Worm (Caenorhabditis elegans) whole organism, young adult: ENCODE results near the gene daf-22.

ENCODE experiments used
- C06A6.2 ChIP-seq: fragments of 200-800 bp; sonication (Bioruptor generic); conservative IDR thresholded peaks from 2 replicates; pipeline ENCODE4 v1.3.6; 2022; ENCODE audit warnings: missing genetic modification characterization, missing compliant biosample characterization
- F22D6.2 ChIP-seq: sonication (generic microtip); optimal IDR thresholded peaks from 2 replicates; lab custom pipeline; 2016; ENCODE audit warnings: mild to moderate bottlenecking, missing genetic modification characterization, missing compliant biosample characterization
- F57C9.4 ChIP-seq: sonication (generic microtip); optimal IDR thresholded peaks from 2 replicates; lab custom pipeline; 2017; ENCODE audit warnings: mild to moderate bottlenecking, missing genetic modification characterization, missing compliant biosample characterization
- K12H6.12 ChIP-seq: fragments of 200-800 bp; sonication (Bioruptor generic); optimal IDR thresholded peaks from 2 replicates; lab custom pipeline; 2018; ENCODE audit warnings: mild to moderate bottlenecking, missing genetic modification characterization, missing compliant biosample characterization
- T26A5.8 ChIP-seq: sonication (generic microtip); optimal IDR thresholded peaks from 2 replicates; lab custom pipeline; 2016; ENCODE audit warnings: missing genetic modification characterization, missing compliant biosample characterization
- Y53F4B.3 ChIP-seq: fragments of 200-800 bp; sonication (Bioruptor generic); IDR thresholded peaks from 2 replicates; pipeline ENCODE4 v1.3.6; 2022; ENCODE audit warnings: missing genetic modification reagents, missing genetic modification characterization, missing compliant biosample characterization
- Y79H2A.3 ChIP-seq: fragments of 200-800 bp; sonication (Bioruptor generic); conservative IDR thresholded peaks from 2 replicates; pipeline ENCODE4 v1.3.6; 2022; ENCODE audit warnings: missing genetic modification reagents, missing genetic modification characterization, missing compliant biosample characterization
- ZK185.1 ChIP-seq: sonication (generic microtip); optimal IDR thresholded peaks from 2 replicates; lab custom pipeline; 2016; ENCODE audit warnings: mild to moderate bottlenecking, missing genetic modification characterization, missing compliant biosample characterization; ENCODE audit not compliant: poor library complexity, severe bottlenecking
- akir-1 ChIP-seq: fragments of 200-800 bp; sonication (Bioruptor generic); optimal IDR thresholded peaks from 2 replicates; lab custom pipeline; 2018; ENCODE audit warnings: mild to moderate bottlenecking, missing genetic modification characterization, moderate library complexity, missing compliant biosample characterization
- aptf-2 ChIP-seq: fragments of 200-800 bp; sonication (Bioruptor generic); conservative IDR thresholded peaks from 2 replicates; pipeline ENCODE4 v1.3.6; 2022; ENCODE audit warnings: missing genetic modification reagents, missing genetic modification characterization, missing compliant biosample characterization
- attf-5 ChIP-seq: fragments of 200-800 bp; sonication (Bioruptor generic); optimal IDR thresholded peaks from 2 replicates; lab custom pipeline; 2018; ENCODE audit warnings: mild to moderate bottlenecking, missing genetic modification characterization, missing compliant biosample characterization
- bed-1 ChIP-seq: fragments of 200-800 bp; sonication (Bioruptor generic); IDR thresholded peaks from 2 replicates; pipeline ENCODE4 v1.3.6; 2022; ENCODE audit warnings: missing genetic modification reagents, missing genetic modification characterization, missing compliant biosample characterization
- cebp-1 ChIP-seq, 2 experiments: fragments of 200-800 bp in 1 of 2; sonication (Bioruptor generic) in 1 of 2; sonication (generic microtip) in 1 of 2; IDR thresholded peaks in 1 of 2; optimal IDR thresholded peaks in 1 of 2; 2 replicates each; pipeline versions ENCODE4 v1.3.6 to Lab custom; 2017 to 2022; ENCODE audit warnings: missing compliant biosample characterization in 2 of 2, missing genetic modification characterization in 2 of 2, mild to moderate bottlenecking in 1 of 2, missing genetic modification reagents in 1 of 2, moderate library complexity in 1 of 2
- ceh-91 ChIP-seq: fragments of 200-800 bp; sonication (Bioruptor generic); IDR thresholded peaks from 2 replicates; pipeline ENCODE4 v1.3.6; 2022; ENCODE audit warnings: missing genetic modification reagents, missing genetic modification characterization, missing compliant biosample characterization
- egrh-3 ChIP-seq: fragments of 200-800 bp; sonication (Bioruptor generic); IDR thresholded peaks from 2 replicates; pipeline ENCODE4 v1.3.6; 2022; ENCODE audit warnings: missing genetic modification reagents, missing genetic modification characterization, missing compliant biosample characterization
- gei-17 ChIP-seq: fragments of 200-800 bp; sonication (Bioruptor generic); optimal IDR thresholded peaks from 2 replicates; lab custom pipeline; 2018; ENCODE audit warnings: mild to moderate bottlenecking, missing genetic modification characterization, missing compliant biosample characterization
- hmg-1.2 ChIP-seq: fragments of 200-800 bp; sonication (Bioruptor generic); IDR thresholded peaks from 2 replicates; pipeline ENCODE4 v1.3.6; 2022; ENCODE audit warnings: missing genetic modification reagents, missing genetic modification characterization, missing compliant biosample characterization
- lag-1 ChIP-seq: fragments of 200-800 bp; sonication (Bioruptor generic); IDR thresholded peaks from 2 replicates; pipeline ENCODE4 v1.3.6; 2022; ENCODE audit warnings: missing genetic modification reagents, missing genetic modification characterization, missing compliant biosample characterization
- lin-35 ChIP-seq, 3 experiments: fragments of 150-350 bp in 2 of 3; sonication (generic microtip) in 1 of 3; optimal IDR thresholded peaks; 2 replicates each; lab custom pipeline; 2014 to 2018; ENCODE audit warnings: missing biosample characterization in 3 of 3, missing genetic modification characterization in 3 of 3, missing genetic modification reagents in 3 of 3
- lin-40 ChIP-seq: sonication (generic microtip); optimal IDR thresholded peaks from 2 replicates; lab custom pipeline; 2016; ENCODE audit warnings: missing genetic modification characterization, mild to moderate bottlenecking, missing compliant biosample characterization, missing genotype, missing genetic modification reagents
- mxl-1 ChIP-seq: sonication (generic microtip); optimal IDR thresholded peaks from 2 replicates; lab custom pipeline; 2016; ENCODE audit warnings: missing genetic modification characterization, missing compliant biosample characterization
- nfya-1 ChIP-seq: sonication (generic microtip); optimal IDR thresholded peaks from 2 replicates; lab custom pipeline; 2017; ENCODE audit warnings: antibody characterized with exemption, missing compliant biosample characterization, missing genetic modification characterization, borderline replicate concordance; ENCODE audit not compliant: insufficient read depth
- nhr-120 ChIP-seq: fragments of 200-800 bp; sonication (Bioruptor generic); IDR thresholded peaks from 2 replicates; pipeline ENCODE4 v1.3.6; 2022; ENCODE audit warnings: missing genetic modification characterization, missing compliant biosample characterization
- nhr-90 ChIP-seq: sonication (generic microtip); optimal IDR thresholded peaks from 2 replicates; lab custom pipeline; 2016; ENCODE audit warnings: missing genotype, mild to moderate bottlenecking, missing genetic modification characterization, missing compliant biosample characterization
- rpc-1 ChIP-seq, 2 experiments: fragments of 150-350 bp in 1 of 2; sonication (generic microtip) in 1 of 2; optimal IDR thresholded peaks; 2 replicates each; lab custom pipeline; 2014 to 2018; ENCODE audit warnings: missing biosample characterization in 1 of 2, missing genetic modification characterization in 1 of 2, missing genetic modification reagents in 1 of 2, missing genotype in 1 of 2
- snpc-1.1 ChIP-seq: sonication (generic microtip); optimal IDR thresholded peaks from 2 replicates; lab custom pipeline; 2017; ENCODE audit warnings: missing genetic modification characterization, mild to moderate bottlenecking, missing compliant biosample characterization, antibody characterized with exemption, moderate library complexity, missing genotype, missing genetic modification reagents; ENCODE audit not compliant: insufficient read depth
- snpc-4 ChIP-seq, 5 experiments: fragments of 150-350 bp in 1 of 5; sonication (generic microtip) in 4 of 5; optimal IDR thresholded peaks; 2 replicates each; lab custom pipeline; 2014 to 2018; ENCODE audit warnings: missing genetic modification characterization in 5 of 5, missing biosample characterization in 3 of 5, antibody characterized with exemption in 2 of 5, mild to moderate bottlenecking in 2 of 5, missing compliant biosample characterization in 2 of 5, missing genotype in 2 of 5, moderate library complexity in 2 of 5, missing genetic modification reagents in 1 of 5
- xnd-1 ChIP-seq: sonication (generic microtip); optimal IDR thresholded peaks from 2 replicates; lab custom pipeline; 2016; ENCODE audit warnings: missing genotype, missing genetic modification reagents, missing genetic modification characterization, missing compliant biosample characterization
- zfh-2 ChIP-seq: fragments of 200-800 bp; sonication (Bioruptor generic); conservative IDR thresholded peaks from 2 replicates; pipeline ENCODE4 v1.3.6; 2022; ENCODE audit warnings: missing genetic modification reagents, missing genetic modification characterization, missing compliant biosample characterization
- ztf-22 ChIP-seq: fragments of 200-800 bp; sonication (Bioruptor generic); optimal IDR thresholded peaks from 2 replicates; lab custom pipeline; 2018; ENCODE audit warnings: mild to moderate bottlenecking, missing genetic modification characterization, moderate library complexity, missing compliant biosample characterization
- ztf-26 ChIP-seq: sonication (generic microtip); optimal IDR thresholded peaks from 2 replicates; lab custom pipeline; 2017; ENCODE audit warnings: missing genetic modification characterization, missing compliant biosample characterization

The daf-22 gene

DNA sequence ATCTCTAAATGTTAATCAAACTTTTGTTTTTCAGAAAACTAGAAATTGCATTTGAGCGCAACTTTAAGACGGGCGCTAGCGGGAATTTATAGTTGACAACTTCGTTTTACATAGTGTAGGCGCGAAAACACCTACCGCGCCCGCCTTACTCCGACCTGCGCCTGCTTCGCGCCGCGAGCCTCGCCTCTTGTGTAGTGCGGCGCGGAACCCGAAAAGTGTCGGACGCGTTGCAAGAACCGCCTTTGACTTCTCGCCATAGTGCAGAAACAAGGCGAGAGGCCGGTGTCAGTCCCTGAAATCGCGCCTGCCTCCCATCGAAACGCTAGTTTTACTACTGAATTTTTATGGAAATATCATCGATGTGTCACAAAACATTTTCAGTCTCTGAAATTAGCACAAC lies 39.7 kb downstream of the daf-22 start:
- TF ChIP-seq zfh-2 (GFP tag; lab: Robert Waterston, UW) (peak; percentile 86), Y53F4B.3 (GFP tag; lab: Robert Waterston, UW) (no peak), lin-35 (GFP tag; optimal IDR thresholded peaks at IDR 0.05; lab: Kevin White, UChicago) (no peak), hmg-1.2 (peak; percentile 17; the same call in 1 of the 2 replicates), nhr-120 (GFP tag; lab: Robert Waterston, UW) (no peak), snpc-4 (GFP tag; optimal IDR thresholded peaks at IDR 0.05; lab: Kevin White, UChicago) (peak; percentile 21), snpc-4 (tag; optimal IDR thresholded peaks at IDR 0.05; lab: Kevin White, UChicago) (peak in 3 of 4 experiments; percentile 28 to 90 (median 84)), snpc-1.1 (tag; lab: Kevin White, UChicago) (peak; percentile 67), rpc-1 (optimal IDR thresholded peaks at IDR 0.05; lab: Kevin White, UChicago) (no peak), rpc-1 (tag; optimal IDR thresholded peaks at IDR 0.05; lab: Kevin White, UChicago) (peak; percentile 8), gei-17 (GFP tag; lab: Kevin White, UChicago) (no peak), egrh-3 (peak; percentile 31; the same call in 1 of the 2 replicates), Y79H2A.3 (GFP tag; lab: Robert Waterston, UW) (no peak)

DNA sequence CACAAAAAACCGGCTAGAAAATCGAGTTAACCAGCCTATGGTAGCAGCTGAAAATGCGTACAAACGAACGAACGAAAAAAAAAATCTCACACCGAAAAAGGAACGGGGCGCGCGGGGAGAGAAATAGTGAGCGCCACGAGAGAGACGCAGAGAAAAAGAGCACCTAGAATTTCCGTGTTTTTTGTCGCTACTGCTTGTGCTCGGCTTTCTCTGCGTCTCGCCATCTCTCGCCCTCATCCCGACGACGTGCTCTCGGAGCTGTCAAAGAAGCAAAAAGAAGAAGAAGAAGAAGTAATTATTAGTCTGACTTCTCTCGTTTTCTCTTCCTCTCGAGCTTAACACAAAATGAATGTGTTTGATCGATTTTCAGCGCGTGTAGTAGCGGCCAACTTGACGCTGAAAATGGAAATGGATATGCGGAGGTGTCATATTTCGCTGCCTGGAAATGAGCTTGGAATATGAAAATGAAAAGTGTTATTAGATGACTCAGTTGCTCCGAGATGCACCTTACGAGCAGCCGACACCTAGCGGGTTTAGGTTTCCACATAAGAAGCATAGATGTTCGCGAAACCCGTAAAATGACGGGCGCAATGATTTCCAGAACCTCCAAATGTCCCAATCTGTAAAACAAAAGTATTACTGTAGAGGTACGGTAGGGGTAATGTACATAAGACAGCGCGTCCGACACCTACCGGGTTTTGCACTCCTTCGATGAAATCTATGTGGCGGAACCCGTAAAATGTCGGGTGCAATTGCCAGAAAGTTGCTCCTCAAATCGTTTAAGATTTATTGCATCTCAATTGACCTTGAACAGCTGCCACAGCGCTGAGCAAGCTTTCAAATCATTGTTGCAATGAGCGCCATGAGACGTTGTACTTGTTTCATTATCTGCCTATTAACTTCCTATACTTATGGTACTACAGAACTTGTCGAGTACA lies 42.6 kb downstream of the daf-22 start, which contains the start of gene btb-14:
btb-14 (plus strand) TSS at position 839 of the 938 bp plus-strand sequence.
- no peak for TF ChIP-seq attf-5 (GFP tag; lab: Kevin White, UChicago)
- no peak for TF ChIP-seq cebp-1 (GFP tag; IDR thresholded peaks at IDR 0.05; lab: Robert Waterston, UW)
- no peak for TF ChIP-seq cebp-1 (tag; optimal IDR thresholded peaks at IDR 0.05; lab: Kevin White, UChicago)
- no peak for TF ChIP-seq bed-1
- no peak for TF ChIP-seq T26A5.8 (tag; lab: Kevin White, UChicago)
- TF ChIP-seq Y79H2A.3 (GFP tag; lab: Robert Waterston, UW): no peak
- TF ChIP-seq aptf-2: no peak
- no peak for TF ChIP-seq F57C9.4
- peak; percentile 26 for TF ChIP-seq K12H6.12 (tag; lab: Kevin White, UChicago)
- no peak for TF ChIP-seq egrh-3
- peak; percentile 84 for TF ChIP-seq hmg-1.2
- TF ChIP-seq ceh-91 (GFP tag; lab: Robert Waterston, UW): no peak
- TF ChIP-seq nfya-1 (tag; lab: Kevin White, UChicago): no peak
- TF ChIP-seq akir-1: no peak
- no peak for TF ChIP-seq F22D6.2 (tag; lab: Kevin White, UChicago)
- no peak for TF ChIP-seq ztf-26 (tag; lab: Kevin White, UChicago)
- TF ChIP-seq lin-40: no peak
- peak; percentile 75 for TF ChIP-seq zfh-2 (GFP tag; lab: Robert Waterston, UW)
- no peak for TF ChIP-seq ZK185.1 (tag; lab: Kevin White, UChicago)
- peak; percentile 41 for TF ChIP-seq snpc-4 (GFP tag; optimal IDR thresholded peaks at IDR 0.05; lab: Kevin White, UChicago)
- peak in 3 of 4 experiments; percentile 51 to 71 (median 61) for TF ChIP-seq snpc-4 (tag; optimal IDR thresholded peaks at IDR 0.05; lab: Kevin White, UChicago)

ce11 chrII:12380888-12381287 lies 44.6 kb downstream of the daf-22 start:
- TF ChIP-seq mxl-1 (tag; lab: Kevin White, UChicago) (no peak), lin-40 (no peak), C06A6.2 (GFP tag; lab: Robert Waterston, UW) (no peak), ztf-22 (GFP tag; lab: Kevin White, UChicago) (no peak), lag-1 (GFP tag; lab: Robert Waterston, UW) (no peak), xnd-1 (tag; lab: Kevin White, UChicago) (no peak), nhr-90 (no peak)
